Worm (Caenorhabditis elegans) whole organism, late embryonic: ENCODE data around the gene gst-5.

ENCODE experiments used
- ama-1 ChIP-seq: fragments of 150-350 bp; optimal IDR thresholded peaks from 2 replicates; lab custom pipeline; 2014
- ceh-14 ChIP-seq: sonication (generic microtip); optimal IDR thresholded peaks from 2 replicates; lab custom pipeline; 2016; ENCODE audit warnings: missing genotype, missing genetic modification characterization, missing compliant biosample characterization
- che-1 ChIP-seq: sonication (generic microtip); optimal IDR thresholded peaks from 2 replicates; lab custom pipeline; 2016; ENCODE audit warnings: mild to moderate bottlenecking, missing genetic modification characterization, missing compliant biosample characterization
- dmd-4 ChIP-seq: sonication (generic microtip); optimal IDR thresholded peaks from 2 replicates; lab custom pipeline; 2016; ENCODE audit warnings: borderline replicate concordance, missing genetic modification characterization, missing compliant biosample characterization
- elt-2 ChIP-seq: sonication (generic microtip); optimal IDR thresholded peaks from 2 replicates; lab custom pipeline; 2016; ENCODE audit warnings: missing genetic modification reagents, missing genetic modification characterization, missing compliant biosample characterization
- npax-4 ChIP-seq: sonication (generic microtip); optimal IDR thresholded peaks from 2 replicates; lab custom pipeline; 2016; ENCODE audit warnings: missing genetic modification characterization, missing compliant biosample characterization
- pat-9 ChIP-seq: fragments of 200-800 bp; sonication (Bioruptor generic); optimal IDR thresholded peaks from 2 replicates; lab custom pipeline; 2018; ENCODE audit warnings: mild to moderate bottlenecking, missing genetic modification characterization, moderate library complexity, missing compliant biosample characterization
- pax-1 ChIP-seq: fragments of 150-350 bp; optimal IDR thresholded peaks from 2 replicates; lab custom pipeline; 2014; ENCODE audit warnings: missing biosample characterization, missing genetic modification characterization
- pha-2 ChIP-seq: sonication (generic microtip); optimal IDR thresholded peaks from 2 replicates; lab custom pipeline; 2017; ENCODE audit warnings: mild to moderate bottlenecking, missing genetic modification characterization, missing compliant biosample characterization
- pha-4 ChIP-seq: fragments of 150-350 bp; optimal IDR thresholded peaks from 2 replicates; lab custom pipeline; 2018; ENCODE audit warnings: missing biosample characterization, missing genetic modification reagents, missing genetic modification characterization
- pqm-1 ChIP-seq: sonication (generic microtip); optimal IDR thresholded peaks from 2 replicates; lab custom pipeline; 2016; ENCODE audit warnings: missing genetic modification characterization, missing compliant biosample characterization

DNA sequence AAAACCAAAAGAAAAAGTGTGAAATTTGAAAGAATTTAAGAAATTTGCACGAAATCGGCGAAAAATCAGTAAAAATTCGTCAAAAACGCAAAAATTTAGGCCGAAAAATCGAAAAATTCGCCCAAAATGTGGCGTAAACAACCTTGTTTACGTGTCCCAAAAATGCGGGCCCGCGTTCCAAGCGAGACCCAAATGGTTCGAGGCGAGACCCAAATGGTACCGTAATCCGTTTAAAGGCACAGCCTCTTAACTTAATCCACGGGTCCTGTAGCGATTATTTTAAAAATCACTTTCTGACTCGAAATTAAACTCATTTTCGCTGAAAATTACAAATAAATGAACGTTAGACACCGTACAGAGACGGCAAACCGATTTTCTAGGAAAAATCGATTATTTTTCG, 14.8 kb upstream of the gst-5 start:
- TF ChIP-seq ama-1 (lab: Kevin White, UChicago) = no peak
- TF ChIP-seq ceh-14 (tag; lab: Kevin White, UChicago) = no peak
- no peak for TF ChIP-seq dmd-4 (tag; lab: Kevin White, UChicago)
- TF ChIP-seq pat-9 (tag; lab: Kevin White, UChicago) = no peak
- TF ChIP-seq che-1 = no peak
- no peak for TF ChIP-seq pha-4 (tag; lab: Kevin White, UChicago)
- no peak for TF ChIP-seq pha-2 (tag; lab: Kevin White, UChicago)
- TF ChIP-seq npax-4 (tag; lab: Kevin White, UChicago) = no peak
- no peak for TF ChIP-seq pax-1 (tag; lab: Kevin White, UChicago)
- TF ChIP-seq elt-2 = no peak
- TF ChIP-seq pqm-1 = no peak
